Fruit fly (Drosophila melanogaster): ENCODE measurements around the gene CG32079.

DNA sequence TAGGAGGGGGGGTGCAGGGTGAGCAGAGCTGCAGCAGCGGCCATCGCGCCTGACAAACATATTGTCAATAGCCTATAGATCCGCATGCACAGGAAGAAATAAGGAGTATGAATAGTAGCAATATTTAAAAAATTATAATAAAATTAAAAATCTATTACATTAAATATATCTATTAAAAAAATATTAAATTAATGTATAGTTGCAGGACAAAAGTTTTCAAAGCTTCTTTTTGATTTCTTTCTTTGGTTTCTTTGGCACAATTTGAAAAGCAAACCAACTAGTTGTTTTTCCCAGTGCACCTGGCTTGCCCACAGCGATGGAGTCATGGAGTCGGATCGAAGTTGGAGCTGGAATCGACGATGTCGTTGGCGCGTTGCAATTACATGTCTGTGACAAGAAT lies 6.4 kb downstream of the CG32079 start:
- no peak for TF ChIP-seq pan (optimal IDR thresholded peaks at IDR 0.05)
- no peak for TF ChIP-seq CG8478 (optimal IDR thresholded peaks at IDR 0.05)
- no peak for TF ChIP-seq usp (GFP tag; optimal IDR thresholded peaks at IDR 0.05)
- TF ChIP-seq EcR (GFP tag; optimal IDR thresholded peaks at IDR 0.05), result no peak
- no peak for TF ChIP-seq psq (optimal IDR thresholded peaks at IDR 0.05)

All from whole organism.